Worm (Caenorhabditis elegans) whole organism, midembryonic: ENCODE measurements around the gene Y66D12A.6.

Source experiments
- T22C8.4 ChIP-seq: fragments of 200-800 bp; sonication (Bioruptor generic); IDR thresholded peaks from 2 replicates; pipeline ENCODE4 v1.3.6; 2022; ENCODE audit warnings: missing genetic modification characterization, missing compliant biosample characterization
- cog-1 ChIP-seq: sonication (generic microtip); optimal IDR thresholded peaks from 2 replicates; lab custom pipeline; 2016; ENCODE audit warnings: missing genetic modification characterization, missing compliant biosample characterization
- flt-1 ChIP-seq: fragments of 200-800 bp; sonication (Bioruptor generic); IDR thresholded peaks from 2 replicates; pipeline ENCODE4 v1.3.6; 2022; ENCODE audit warnings: missing genetic modification characterization, missing compliant biosample characterization
- klf-2 ChIP-seq: fragments of 200-800 bp; sonication (Bioruptor generic); conservative IDR thresholded peaks from 2 replicates; pipeline ENCODE4 v1.3.6; 2022; ENCODE audit warnings: missing genetic modification reagents, missing genetic modification characterization, missing compliant biosample characterization
- med-1 ChIP-seq: sonication (generic microtip); optimal IDR thresholded peaks from 2 replicates; lab custom pipeline; 2017; ENCODE audit warnings: missing genetic modification characterization, mild to moderate bottlenecking, missing compliant biosample characterization, antibody characterized with exemption, missing genetic modification reagents; ENCODE audit not compliant: insufficient read depth
- ref-1 ChIP-seq: fragments of 200-800 bp; sonication (Bioruptor generic); conservative IDR thresholded peaks from 2 replicates; pipeline ENCODE4 v1.3.6; 2022; ENCODE audit warnings: missing genetic modification reagents, missing genetic modification characterization, missing compliant biosample characterization
- tab-1 ChIP-seq: fragments of 200-800 bp; sonication (Bioruptor generic); IDR thresholded peaks from 2 replicates; pipeline ENCODE4 v1.3.6; 2022; ENCODE audit warnings: missing genetic modification characterization, missing compliant biosample characterization
- ztf-23 ChIP-seq: fragments of 200-800 bp; sonication (Bioruptor generic); IDR thresholded peaks from 2 replicates; pipeline ENCODE4 v1.3.6; 2022; ENCODE audit warnings: missing genetic modification reagents, missing genetic modification characterization, missing compliant biosample characterization
- ztf-29 ChIP-seq: fragments of 200-800 bp; sonication (Bioruptor generic); IDR thresholded peaks from 2 replicates; pipeline ENCODE4 v1.3.6; 2022; ENCODE audit warnings: missing genetic modification reagents, missing genetic modification characterization, missing compliant biosample characterization

Gene Y66D12A.6

DNA sequence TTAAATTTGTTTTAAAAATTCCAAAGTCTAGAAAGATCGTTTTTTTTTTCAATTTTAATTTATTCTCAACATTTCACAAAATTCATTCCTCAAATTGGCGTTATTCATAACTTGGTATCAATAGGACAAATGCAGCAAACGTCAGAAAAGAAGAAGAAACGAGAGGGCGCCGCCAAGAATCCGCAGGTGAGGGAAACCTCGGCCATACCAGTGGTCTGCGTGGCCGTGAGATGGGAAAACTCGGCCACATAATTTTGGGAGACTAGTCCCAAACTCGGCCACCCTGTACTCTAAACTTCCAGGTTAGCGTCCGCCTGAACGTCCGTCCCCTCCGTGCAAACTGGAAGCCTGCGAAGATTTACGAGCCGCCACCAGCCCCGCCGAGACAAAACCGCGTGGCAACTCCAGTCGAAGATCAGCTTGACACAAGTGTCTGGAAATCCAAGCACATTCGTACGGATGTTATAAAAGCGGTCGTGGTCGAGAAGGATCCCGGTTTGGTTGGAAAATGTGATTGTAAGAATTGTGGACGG is 17.7 kb downstream of the Y66D12A.6 start, which contains the start of gene Y66D12A.11:
Gene Y66D12A.11, plus strand, starts transcription at position 51 of the 533 bp plus-strand sequence.
- no peak for TF ChIP-seq ref-1 (GFP tag; lab: Robert Waterston, UW)
- TF ChIP-seq tab-1, result 0 out of 2 replicates have a peak, but pooled peaks have one; percentile 55

DNA sequence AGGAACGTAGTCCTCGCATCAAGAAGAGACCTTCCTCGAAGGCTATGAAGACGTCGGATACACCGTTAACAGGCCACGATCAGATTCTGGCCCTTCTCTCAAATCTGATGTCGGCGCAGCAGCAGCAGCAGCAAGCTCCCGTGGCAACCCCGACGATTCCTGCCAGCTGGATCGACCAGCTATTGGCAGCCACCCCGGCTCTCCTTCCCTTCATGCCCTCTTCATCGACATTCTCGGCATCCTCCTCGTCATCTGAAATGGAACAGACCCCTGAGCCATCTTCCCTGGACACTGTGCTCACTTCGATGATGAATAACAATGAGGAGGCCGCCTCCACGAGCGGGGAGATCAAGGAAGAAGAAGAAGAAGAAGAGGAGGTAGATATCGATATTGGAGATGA is 19.6 kb downstream of the Y66D12A.6 start:
- TF ChIP-seq T22C8.4 (no peak), ztf-29 (GFP tag; lab: Robert Waterston, UW) (no peak), med-1 (no peak), klf-2 (GFP tag; lab: Robert Waterston, UW) (no peak), ztf-23 (no peak), flt-1 (no peak)

ce11 chrIII:11560504-11561202 is 20.5 kb downstream of the Y66D12A.6 start, which contains the start of gene ztf-29:
Gene ztf-29 (plus strand): TSS chrIII:11561152.
- no peak for TF ChIP-seq cog-1
- TF ChIP-seq ztf-23, result no peak
- no peak for TF ChIP-seq tab-1
- TF ChIP-seq ztf-29 (GFP tag; lab: Robert Waterston, UW), result 0 out of 2 replicates have a peak, but pooled peaks have one; percentile 17
- TF ChIP-seq ref-1 (GFP tag; lab: Robert Waterston, UW), result no peak
- no peak for TF ChIP-seq med-1
- TF ChIP-seq T22C8.4, result no peak
- TF ChIP-seq klf-2 (GFP tag; lab: Robert Waterston, UW), result no peak
- peak; percentile 60; the same call in 1 of the 2 replicates for TF ChIP-seq flt-1

DNA sequence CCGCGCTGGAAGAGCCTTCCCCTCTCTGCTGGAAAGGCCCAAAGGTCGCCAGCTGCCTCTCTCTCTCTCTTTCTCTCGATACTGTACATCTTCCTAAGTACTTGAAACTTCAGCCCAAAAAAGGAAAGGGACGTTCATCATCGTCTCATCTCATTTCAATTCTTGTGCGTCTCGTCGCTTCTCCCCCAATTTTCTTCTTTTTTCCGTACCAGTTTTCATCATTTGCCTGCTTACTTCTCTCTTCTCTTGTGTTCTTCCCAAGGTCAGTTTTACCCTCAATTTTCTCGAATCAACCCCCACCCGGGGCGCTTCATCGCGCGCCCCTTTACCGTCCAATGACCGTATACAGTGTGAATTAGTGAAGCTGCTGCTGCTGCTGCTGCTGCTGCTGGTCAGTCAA is 21.5 kb downstream of the Y66D12A.6 start:
- TF ChIP-seq ztf-23 (no peak), med-1 (no peak), T22C8.4 (no peak), ref-1 (GFP tag; lab: Robert Waterston, UW) (no peak), flt-1 (no peak), ztf-29 (GFP tag; lab: Robert Waterston, UW) (no peak), cog-1 (no peak), klf-2 (GFP tag; lab: Robert Waterston, UW) (no peak), tab-1 (no peak)

ce11 chrIII:11558251-11558650 is 23.0 kb downstream of the Y66D12A.6 start:
- TF ChIP-seq med-1 (no peak), ztf-29 (GFP tag; lab: Robert Waterston, UW) (peak; percentile 93), tab-1 (0 out of 2 replicates have a peak, but pooled peaks have one; percentile 37)

DNA sequence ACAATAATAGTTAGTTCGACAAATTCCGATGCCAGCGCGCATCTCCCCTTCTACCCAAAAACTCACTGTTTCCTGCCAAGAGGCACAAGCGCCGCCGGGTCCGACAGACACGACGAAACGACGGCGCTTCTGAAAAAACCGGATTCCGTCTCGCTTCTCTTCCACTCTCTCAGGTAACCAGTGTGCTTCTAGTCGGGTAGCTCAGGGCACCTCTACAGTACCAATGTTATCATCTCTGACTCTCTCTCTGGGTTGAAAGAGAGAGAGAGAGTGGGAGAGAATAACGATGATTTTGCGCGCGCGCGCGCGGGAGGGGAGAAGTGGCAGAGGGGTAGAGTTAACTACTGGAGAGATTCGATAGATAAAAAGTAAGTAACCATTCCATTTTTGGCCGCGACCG is 24.3 kb downstream of the Y66D12A.6 start:
- TF ChIP-seq med-1 (no peak), ref-1 (GFP tag; lab: Robert Waterston, UW) (no peak), tab-1 (no peak), klf-2 (GFP tag; lab: Robert Waterston, UW) (no peak), T22C8.4 (no peak), ztf-23 (no peak), cog-1 (no peak), ztf-29 (GFP tag; lab: Robert Waterston, UW) (no peak), flt-1 (no peak)

DNA sequence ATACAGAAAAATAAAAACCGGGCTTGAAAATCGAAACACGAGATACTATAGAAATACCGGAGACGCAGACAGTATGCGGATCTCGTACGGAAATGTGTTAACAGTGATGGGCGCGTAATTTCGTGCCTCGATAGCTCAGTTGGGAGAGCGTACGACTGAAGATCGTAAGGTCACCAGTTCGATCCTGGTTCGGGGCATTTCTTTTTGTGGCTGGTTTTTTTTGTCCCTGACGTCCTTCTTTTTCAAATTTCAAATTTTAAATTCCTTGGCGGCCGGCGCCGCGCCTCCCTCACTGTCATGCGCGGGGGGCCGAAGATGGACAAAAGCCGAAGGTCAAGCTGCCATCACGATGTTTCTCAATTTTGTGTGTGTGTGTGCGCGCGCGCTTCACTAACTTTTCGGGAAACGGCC is 26.5 kb downstream of the Y66D12A.6 start:
- TF ChIP-seq cog-1 (no peak), tab-1 (no peak), ztf-29 (GFP tag; lab: Robert Waterston, UW) (no peak), ref-1 (GFP tag; lab: Robert Waterston, UW) (no peak), ztf-23 (no peak), med-1 (no peak), klf-2 (GFP tag; lab: Robert Waterston, UW) (no peak), T22C8.4 (no peak), flt-1 (no peak)

- TF ChIP-seq flt-1 (no peak), T22C8.4 (no peak)
Observed at ce11 chrIII:11548070-11548469, 33.1 kb downstream of the Y66D12A.6 start, which contains the start of gene Y66D12A.13. Gene Y66D12A.13 (plus strand): TSS chrIII:11548370.

ce11 chrIII:11544947-11545346 is 36.3 kb downstream of the Y66D12A.6 start:
- TF ChIP-seq T22C8.4 (no peak), med-1 (no peak), klf-2 (GFP tag; lab: Robert Waterston, UW) (no peak), cog-1 (no peak), tab-1 (no peak), ztf-29 (GFP tag; lab: Robert Waterston, UW) (no peak), ref-1 (GFP tag; lab: Robert Waterston, UW) (no peak), ztf-23 (no peak), flt-1 (no peak)

DNA sequence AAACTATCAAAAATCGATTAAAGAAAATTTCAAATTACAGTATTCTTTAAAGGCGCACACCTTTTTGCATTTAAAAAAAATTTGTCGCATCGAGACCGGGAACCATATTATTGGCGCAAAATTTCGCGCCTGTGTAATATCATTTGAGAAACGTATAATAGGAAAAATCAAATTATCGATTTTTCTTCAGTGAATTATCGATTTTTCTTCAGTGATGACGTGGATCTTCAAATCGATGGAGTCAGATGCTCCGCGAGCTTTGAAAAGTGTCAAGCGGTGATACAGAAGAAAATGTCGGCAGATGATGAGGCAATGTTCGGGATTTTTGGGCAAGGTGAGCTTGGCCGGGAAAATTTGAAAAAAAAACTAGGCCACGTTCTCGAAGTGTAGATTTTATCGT is 45.7 kb downstream of the Y66D12A.6 start:
- TF ChIP-seq T22C8.4 (peak; percentile 61; the same call in 1 of the 2 replicates), tab-1 (no peak)

ce11 chrIII:11534624-11535079 is 46.5 kb downstream of the Y66D12A.6 start, which contains the start of gene nrps-1:
Gene nrps-1 (plus strand): TSS chrIII:11534674.
- TF ChIP-seq flt-1, result no peak
- TF ChIP-seq T22C8.4, result no peak
- TF ChIP-seq cog-1, result no peak
- TF ChIP-seq klf-2 (GFP tag; lab: Robert Waterston, UW), result no peak
- no peak for TF ChIP-seq ztf-29 (GFP tag; lab: Robert Waterston, UW)
- no peak for TF ChIP-seq tab-1
- no peak for TF ChIP-seq ztf-23
- no peak for TF ChIP-seq ref-1 (GFP tag; lab: Robert Waterston, UW)
- TF ChIP-seq med-1, result no peak
